Worm (Caenorhabditis elegans): ENCODE data around the gene K05F1.9.

- TF ChIP-seq ama-1 (optimal IDR thresholded peaks at IDR 0.05) (no peak), dsc-1 (tag; optimal IDR thresholded peaks at IDR 0.05) (no peak), nhr-28 (tag; optimal IDR thresholded peaks at IDR 0.05) (no peak), unc-98 (GFP tag; IDR thresholded peaks at IDR 0.05) (no peak), C04F5.9 (tag; optimal IDR thresholded peaks at IDR 0.05) (no peak), nhr-47 (tag; optimal IDR thresholded peaks at IDR 0.05) (no peak)
Measured at ce11 chrII:5774120-5774519, 26.9 kb downstream of the K05F1.9 start, which contains the start of the genes dmd-5 and F10C1.1.
